Worm (Caenorhabditis elegans): ENCODE results near the gene gpx-3.

- TF ChIP-seq unc-130 (GFP tag; optimal IDR thresholded peaks at IDR 0.05) (no peak), egl-27 (tag; optimal IDR thresholded peaks at IDR 0.05) (no peak), nhr-111 (GFP tag; optimal IDR thresholded peaks at IDR 0.05) (no peak), nhr-41 (GFP tag; IDR thresholded peaks at IDR 0.05) (no peak), lin-15B (tag; optimal IDR thresholded peaks at IDR 0.05) (no peak), ztf-11 (tag; optimal IDR thresholded peaks at IDR 0.05) (no peak), unc-39 (tag; optimal IDR thresholded peaks at IDR 0.05) (no peak), R02D3.7 (tag; optimal IDR thresholded peaks at IDR 0.05) (no peak), fkh-10 (GFP tag; optimal IDR thresholded peaks at IDR 0.05) (no peak), nhr-10 (tag; optimal IDR thresholded peaks at IDR 0.05) (no peak), spr-1 (tag; optimal IDR thresholded peaks at IDR 0.05) (no peak)
Observed at ce11 chrX:9549657-9550369, 37.9 kb upstream of the gpx-3 start.

Data from whole organism, L4 larva.